Worm (Caenorhabditis elegans) whole organism, L4 larva: ENCODE measurements around the gene zig-12.

Source experiments
- T20F7.1 ChIP-seq: fragments of 200-800 bp; sonication (Bioruptor generic); optimal IDR thresholded peaks from 2 replicates; lab custom pipeline; 2018; ENCODE audit warnings: mild to moderate bottlenecking, missing genetic modification characterization, missing compliant biosample characterization
- Y5F2A.4 ChIP-seq: fragments of 200-800 bp; sonication (Bioruptor generic); optimal IDR thresholded peaks from 2 replicates; lab custom pipeline; 2018; ENCODE audit warnings: mild to moderate bottlenecking, missing genetic modification characterization, missing compliant biosample characterization
- ama-1 ChIP-seq: fragments of 150-350 bp; optimal IDR thresholded peaks from 2 replicates; lab custom pipeline; 2014; ENCODE audit warnings: inconsistent platforms, mixed read lengths
- dmd-8 ChIP-seq: fragments of 200-800 bp; sonication (Bioruptor generic); IDR thresholded peaks from 2 replicates; pipeline ENCODE4 v1.3.6; 2022; ENCODE audit warnings: missing genetic modification characterization, missing compliant biosample characterization
- duxl-1 ChIP-seq: sonication (generic microtip); optimal IDR thresholded peaks from 2 replicates; lab custom pipeline; 2016; ENCODE audit warnings: mild to moderate bottlenecking, missing genetic modification characterization, moderate library complexity, missing compliant biosample characterization; ENCODE audit not compliant: poor library complexity
- hlh-30 ChIP-seq: sonication (generic microtip); optimal IDR thresholded peaks from 2 replicates; lab custom pipeline; 2017; ENCODE audit warnings: antibody characterized with exemption, mild to moderate bottlenecking, missing genetic modification characterization, missing compliant biosample characterization; ENCODE audit not compliant: insufficient read depth
- lir-3 ChIP-seq: sonication (generic microtip); optimal IDR thresholded peaks from 2 replicates; lab custom pipeline; 2016; ENCODE audit warnings: mild to moderate bottlenecking, missing genetic modification characterization, missing compliant biosample characterization
- madf-5 ChIP-seq, 2 experiments: fragments of 200-800 bp; sonication (Bioruptor generic); IDR thresholded peaks; 2 replicates each; pipeline ENCODE4 v1.3.6; 2022; ENCODE audit warnings: missing compliant biosample characterization in 2 of 2, missing genetic modification characterization in 2 of 2
- nhr-10 ChIP-seq: fragments of 150-350 bp; optimal IDR thresholded peaks from 2 replicates; lab custom pipeline; 2014; ENCODE audit warnings: missing biosample characterization, missing genetic modification characterization
- nhr-77 ChIP-seq: fragments of 150-350 bp; optimal IDR thresholded peaks from 2 replicates; lab custom pipeline; 2014; ENCODE audit warnings: missing biosample characterization, missing genetic modification characterization
- spr-1 ChIP-seq: sonication (generic microtip); optimal IDR thresholded peaks from 2 replicates; lab custom pipeline; 2016; ENCODE audit warnings: mild to moderate bottlenecking, missing genetic modification characterization, missing compliant biosample characterization

- no peak for TF ChIP-seq ama-1 (lab: Kevin White, UChicago)
- no peak for TF ChIP-seq duxl-1 (tag; lab: Kevin White, UChicago)
- TF ChIP-seq nhr-10 (tag; lab: Kevin White, UChicago) = no peak
- no peak for TF ChIP-seq T20F7.1 (GFP tag; lab: Kevin White, UChicago)
- TF ChIP-seq nhr-77 (tag; lab: Kevin White, UChicago) = no peak
- TF ChIP-seq dmd-8 (GFP tag; lab: Robert Waterston, UW) = no peak
- no peak for TF ChIP-seq spr-1 (tag; lab: Kevin White, UChicago)
- no peak for TF ChIP-seq Y5F2A.4 (GFP tag; lab: Kevin White, UChicago)
- no peak for TF ChIP-seq lir-3 (tag; lab: Kevin White, UChicago)
- TF ChIP-seq hlh-30 = peak; percentile 60
- TF ChIP-seq madf-5 (GFP tag; IDR thresholded peaks at IDR 0.05; lab: Robert Waterston, UW) = no peak
Measured at ce11 chrX:8791821-8792220, 28.1 kb downstream of the zig-12 start, which contains the start of gene chup-1.
